Worm (Caenorhabditis elegans): ENCODE measurements around the gene C45B2.6.

DNA sequence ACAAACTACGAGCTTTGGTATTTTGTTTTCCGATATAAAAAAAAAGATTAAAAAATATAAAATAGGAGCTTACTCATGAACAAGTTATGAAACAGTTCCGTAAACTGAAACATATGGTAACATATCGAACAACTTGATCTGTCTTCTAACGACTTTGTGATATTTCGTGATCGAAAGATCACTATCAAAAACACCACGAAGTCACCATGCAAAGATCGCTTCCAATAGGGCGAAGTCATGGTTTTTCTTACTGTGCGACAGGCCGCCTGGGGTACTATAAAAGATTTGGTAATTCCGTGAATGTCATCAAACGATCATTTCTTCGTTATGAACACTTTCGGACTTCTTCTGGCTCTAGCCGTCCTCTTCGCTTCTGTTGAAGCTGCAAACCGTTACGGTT, 30.0 kb downstream of the C45B2.6 start, which contains the start of gene C45B2.3:
- TF ChIP-seq ztf-23 (GFP tag; IDR thresholded peaks at IDR 0.05) (no peak), T22C8.4 (GFP tag; IDR thresholded peaks at IDR 0.05) (no peak), tab-1 (GFP tag; IDR thresholded peaks at IDR 0.05) (no peak)

Data from whole organism, midembryonic.